Fruit fly (Drosophila melanogaster): ENCODE measurements around the gene CG32573.

CG32573 gene

DNA sequence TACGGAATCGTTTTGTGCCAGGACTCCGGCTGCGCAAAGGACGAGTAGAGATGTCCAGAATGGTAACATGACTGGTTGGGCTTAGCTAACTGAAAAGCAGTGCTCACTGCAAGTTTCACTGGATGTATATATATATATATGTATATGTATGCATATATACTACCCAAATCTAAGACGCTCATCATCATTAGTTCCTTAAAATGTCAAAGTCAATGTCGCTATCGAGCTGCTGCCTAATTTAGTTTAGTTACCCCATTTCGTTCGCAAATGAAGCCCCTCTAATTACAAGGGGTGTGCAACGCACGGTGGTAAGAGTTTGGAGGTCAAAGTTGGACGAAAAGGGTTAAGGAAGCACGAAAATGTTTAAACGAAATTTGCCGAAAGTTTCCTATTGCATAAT is 48.9 kb downstream of the CG32573 start, which contains the start of gene CG9676:
CG9676 (minus strand) TSS at position 101 of the 400 bp plus-strand sequence.
- TF ChIP-seq rn (GFP tag; IDR thresholded peaks at IDR 0.05) (no peak), CG8301 (tag; optimal IDR thresholded peaks at IDR 0.05) (no peak), Pif1B (GFP tag; optimal IDR thresholded peaks at IDR 0.05) (no peak), EcR (GFP tag; optimal IDR thresholded peaks at IDR 0.05) (no peak), CG12605 (GFP tag; IDR thresholded peaks at IDR 0.05) (no peak), CG15710 (tag; optimal IDR thresholded peaks at IDR 0.05) (no peak), CG10348 (GFP tag; IDR thresholded peaks at IDR 0.05) (no peak), CG14655 (GFP tag; optimal IDR thresholded peaks at IDR 0.05) (no peak), gl (tag; optimal IDR thresholded peaks at IDR 0.05) (no peak)

DNA sequence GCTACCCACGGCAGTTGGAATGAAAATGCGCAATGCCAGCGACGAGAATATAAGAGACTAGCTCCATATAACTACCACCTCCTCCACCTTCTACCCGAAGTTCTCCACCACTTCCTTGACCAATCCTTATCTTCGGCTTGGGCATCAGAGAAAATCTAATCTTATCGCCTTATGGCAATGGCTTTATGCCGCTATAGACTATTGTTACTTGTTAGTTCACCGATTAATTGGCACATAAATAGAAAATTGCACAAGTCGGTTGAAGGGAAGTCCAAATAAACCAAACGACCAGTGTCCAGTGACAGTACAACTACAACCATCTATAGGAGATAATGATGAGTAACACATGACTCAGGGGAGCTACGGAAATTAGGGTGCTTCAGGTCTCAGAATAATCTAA is 50.8 kb downstream of the CG32573 start, which contains the start of gene sphe:
sphe (minus strand) TSS at position 32 of the 400 bp plus-strand sequence.
- TF ChIP-seq CG34367 (tag; optimal IDR thresholded peaks at IDR 0.05) (no peak), rn (GFP tag; IDR thresholded peaks at IDR 0.05) (no peak), gl (tag; optimal IDR thresholded peaks at IDR 0.05) (no peak), CG8301 (tag; optimal IDR thresholded peaks at IDR 0.05) (no peak), CG14655 (GFP tag; optimal IDR thresholded peaks at IDR 0.05) (no peak), CG32121 (GFP tag; IDR thresholded peaks at IDR 0.05) (no peak), Pif1B (GFP tag; optimal IDR thresholded peaks at IDR 0.05) (no peak)
